Worm (Caenorhabditis elegans): ENCODE results near the gene apc-11.

Gene apc-11

ce11 chrIII:4560393-4560890, 33.8 kb downstream of the apc-11 start (continued):
- TF ChIP-seq lin-35 (GFP tag; optimal IDR thresholded peaks at IDR 0.05) (peak in 1 of 3 experiments; percentile 36), ama-1 (optimal IDR thresholded peaks at IDR 0.05) (no peak), ama-1 (GFP tag; optimal IDR thresholded peaks at IDR 0.05) (no peak), ekl-4 (GFP tag; IDR thresholded peaks at IDR 0.05) (no peak), hrde-1 (tag; optimal IDR thresholded peaks at IDR 0.05; ENCODE audit: borderline replicate concordance) (no peak), ceh-100 (GFP tag; IDR thresholded peaks at IDR 0.05) (no peak), pha-4 (tag; optimal IDR thresholded peaks at IDR 0.05) (no peak), tbp1 (GFP tag; optimal IDR thresholded peaks at IDR 0.05) (peak; percentile 17), lir-1 (GFP tag; conservative IDR thresholded peaks at IDR 0.05) (no peak), F22D6.2 (tag; optimal IDR thresholded peaks at IDR 0.05) (no peak), aptf-3 (GFP tag; IDR thresholded peaks at IDR 0.05) (no peak), ccch-3 (GFP tag; optimal IDR thresholded peaks at IDR 0.05) (no peak), sptf-2 (GFP tag; optimal IDR thresholded peaks at IDR 0.05) (no peak), Y79H2A.3 (GFP tag; conservative IDR thresholded peaks at IDR 0.05) (no peak), rcor-1 (GFP tag; IDR thresholded peaks at IDR 0.05) (no peak; the same call in 1 of the 2 replicates), ztf-28 (GFP tag; IDR thresholded peaks at IDR 0.05) (no peak), F33H1.4 (GFP tag; IDR thresholded peaks at IDR 0.05) (no peak), T26A5.8 (tag; optimal IDR thresholded peaks at IDR 0.05) (no peak), ztf-22 (GFP tag; optimal IDR thresholded peaks at IDR 0.05) (peak; percentile 22), lin-54 (GFP tag; optimal IDR thresholded peaks at IDR 0.05) (no peak), attf-6 (GFP tag; IDR thresholded peaks at IDR 0.05) (no peak), B0336.3 (GFP tag; IDR thresholded peaks at IDR 0.05) (peak; percentile 64), K12H6.12 (tag; optimal IDR thresholded peaks at IDR 0.05) (peak; percentile 58), ZK185.1 (tag; optimal IDR thresholded peaks at IDR 0.05; ENCODE audit: poor library complexity, severe bottlenecking) (no peak), lsy-27 (tag; optimal IDR thresholded peaks at IDR 0.05; ENCODE audit: borderline replicate concordance, insufficient read depth) (no peak), atf-7 (tag; optimal IDR thresholded peaks at IDR 0.05) (peak; percentile 72), B0019.2 (GFP tag; conservative IDR thresholded peaks at IDR 0.05) (no peak), snpc-4 (GFP tag; optimal IDR thresholded peaks at IDR 0.05) (no peak), snpc-4 (tag; optimal IDR thresholded peaks at IDR 0.05) (peak in 2 of 4 experiments; percentile 6 to 10), mcd-1 (GFP tag; IDR thresholded peaks at IDR 0.05) (peak; percentile 50), ztf-18 (tag; optimal IDR thresholded peaks at IDR 0.05) (no peak), F37B4.10 (GFP tag; IDR thresholded peaks at IDR 0.05) (no peak), unc-130 (GFP tag; optimal IDR thresholded peaks at IDR 0.05) (peak; percentile 3), rpc-1 (optimal IDR thresholded peaks at IDR 0.05) (no peak), rpc-1 (tag; optimal IDR thresholded peaks at IDR 0.05) (no peak), lin-40 (tag; optimal IDR thresholded peaks at IDR 0.05) (peak; percentile 68), snpc-3.4 (tag; optimal IDR thresholded peaks at IDR 0.05) (no peak), him-1 (tag; optimal IDR thresholded peaks at IDR 0.05) (no peak), mes-4 (tag; optimal IDR thresholded peaks at IDR 0.05) (no peak), ceh-91 (GFP tag; IDR thresholded peaks at IDR 0.05) (no peak), madf-3 (GFP tag; IDR thresholded peaks at IDR 0.05) (no peak), attf-5 (GFP tag; optimal IDR thresholded peaks at IDR 0.05) (peak; percentile 35), nhr-80 (tag; optimal IDR thresholded peaks at IDR 0.05) (peak; percentile 70), die-1 (tag; optimal IDR thresholded peaks at IDR 0.05) (no peak), snpc-1.3 (tag; optimal IDR thresholded peaks at IDR 0.05; ENCODE audit: insufficient read depth) (no peak), F57C9.4 (tag; optimal IDR thresholded peaks at IDR 0.05) (no peak), let-607 (tag; optimal IDR thresholded peaks at IDR 0.05) (no peak), madf-8 (GFP tag; conservative IDR thresholded peaks at IDR 0.05) (no peak), ceh-79 (tag; optimal IDR thresholded peaks at IDR 0.05) (no peak)
